Worm (Caenorhabditis elegans) whole organism, L2 larva: Measurements from ENCODE around the gene srz-71.
"Not testable (repeated sequence)": the region's sequence is repeated elsewhere in the genome, so short reads cannot be mapped to it uniquely, and the experiment has no call there.

ENCODE experiments used
- R02D3.7 ChIP-seq: fragments of 150-350 bp; optimal IDR thresholded peaks from 2 replicates; lab custom pipeline; 2014; ENCODE audit warnings: missing biosample characterization, missing genetic modification characterization
- ZK546.5 ChIP-seq: sonication (generic microtip); optimal IDR thresholded peaks from 2 replicates; lab custom pipeline; 2017; ENCODE audit warnings: missing biosample characterization, missing genetic modification characterization
- alr-1 ChIP-seq: fragments of 150-350 bp; optimal IDR thresholded peaks from 2 replicates; lab custom pipeline; 2014; ENCODE audit warnings: missing biosample characterization, missing genetic modification characterization
- aly-2 ChIP-seq: fragments of 150-350 bp; optimal IDR thresholded peaks from 2 replicates; lab custom pipeline; 2014; ENCODE audit warnings: missing biosample characterization, missing genetic modification characterization
- ceh-16 ChIP-seq: fragments of 150-350 bp; optimal IDR thresholded peaks from 2 replicates; lab custom pipeline; 2014; ENCODE audit warnings: missing biosample characterization, missing genetic modification characterization
- ceh-82 ChIP-seq: fragments of 150-350 bp; optimal IDR thresholded peaks from 2 replicates; lab custom pipeline; 2014; ENCODE audit warnings: missing biosample characterization, missing genetic modification characterization
- crh-2 ChIP-seq: sonication (generic microtip); optimal IDR thresholded peaks from 2 replicates; lab custom pipeline; 2017; ENCODE audit warnings: missing biosample characterization, missing genetic modification characterization
- dmd-4 ChIP-seq: sonication (generic microtip); optimal IDR thresholded peaks from 2 replicates; lab custom pipeline; 2017; ENCODE audit warnings: missing biosample characterization, missing genetic modification characterization
- egl-27 ChIP-seq: sonication (generic microtip); optimal IDR thresholded peaks from 3 replicates; lab custom pipeline; 2017; ENCODE audit warnings: missing biosample characterization, missing genetic modification reagents, missing genetic modification characterization
- elt-1 ChIP-seq: fragments of 150-350 bp; optimal IDR thresholded peaks from 2 replicates; lab custom pipeline; 2014; ENCODE audit warnings: missing biosample characterization, missing genetic modification characterization
- elt-3 ChIP-seq: sonication (generic microtip); optimal IDR thresholded peaks from 2 replicates; lab custom pipeline; 2017; ENCODE audit warnings: missing biosample characterization, missing genetic modification characterization
- fos-1 ChIP-seq: fragments of 150-350 bp; optimal IDR thresholded peaks from 2 replicates; lab custom pipeline; 2014; ENCODE audit warnings: missing biosample characterization, missing genetic modification characterization
- gmeb-1 ChIP-seq: fragments of 150-350 bp; optimal IDR thresholded peaks from 2 replicates; lab custom pipeline; 2014; ENCODE audit warnings: missing biosample characterization, missing genetic modification characterization
- lin-11 ChIP-seq: fragments of 150-350 bp; sonication (generic microtip); optimal IDR thresholded peaks from 2 replicates; lab custom pipeline; 2014; ENCODE audit warnings: missing biosample characterization, missing genetic modification characterization, inconsistent platforms, mixed read lengths
- lsy-2 ChIP-seq, 2 experiments: fragments of 150-350 bp in 1 of 2; sonication (generic microtip) in 1 of 2; optimal IDR thresholded peaks; 2 replicates each; lab custom pipeline; 2014 to 2017; ENCODE audit warnings: missing biosample characterization in 2 of 2, missing genetic modification characterization in 2 of 2
- mab-5 ChIP-seq: fragments of 150-350 bp; optimal IDR thresholded peaks from 2 replicates; lab custom pipeline; 2014; ENCODE audit warnings: missing biosample characterization, missing genetic modification characterization
- mbf-1 ChIP-seq: sonication (generic microtip); optimal IDR thresholded peaks from 2 replicates; lab custom pipeline; 2017; ENCODE audit warnings: missing biosample characterization, missing genetic modification characterization
- mdl-1 ChIP-seq, 2 experiments: fragments of 150-350 bp in 1 of 2; sonication (generic microtip) in 1 of 2; optimal IDR thresholded peaks; 2 replicates each; lab custom pipeline; 2017; ENCODE audit warnings: missing biosample characterization in 2 of 2, missing genetic modification characterization in 2 of 2
- nhr-10 ChIP-seq: sonication (generic microtip); optimal IDR thresholded peaks from 2 replicates; lab custom pipeline; 2017; ENCODE audit warnings: missing biosample characterization, missing genetic modification characterization
- nhr-11 ChIP-seq: fragments of 150-350 bp; optimal IDR thresholded peaks from 2 replicates; lab custom pipeline; 2014; ENCODE audit warnings: missing biosample characterization, missing genetic modification characterization
- nhr-12 ChIP-seq: fragments of 150-350 bp; optimal IDR thresholded peaks from 2 replicates; lab custom pipeline; 2014; ENCODE audit warnings: missing biosample characterization, missing genetic modification characterization
- nhr-129 ChIP-seq: fragments of 150-350 bp; optimal IDR thresholded peaks from 2 replicates; lab custom pipeline; 2014; ENCODE audit warnings: missing biosample characterization, missing genetic modification characterization
- nhr-23 ChIP-seq: fragments of 150-350 bp; optimal IDR thresholded peaks from 2 replicates; lab custom pipeline; 2014; ENCODE audit warnings: missing biosample characterization, missing genetic modification reagents, missing genetic modification characterization
- nhr-237 ChIP-seq: fragments of 150-350 bp; optimal IDR thresholded peaks from 2 replicates; lab custom pipeline; 2014; ENCODE audit warnings: missing biosample characterization, missing genetic modification characterization
- nhr-25 ChIP-seq: fragments of 150-350 bp; sonication (generic microtip); optimal IDR thresholded peaks from 3 replicates; lab custom pipeline; 2014; ENCODE audit warnings: missing biosample characterization, missing genetic modification characterization
- nhr-6 ChIP-seq: fragments of 150-350 bp; optimal IDR thresholded peaks from 2 replicates; lab custom pipeline; 2014; ENCODE audit warnings: missing biosample characterization, missing genetic modification characterization
- nhr-77 ChIP-seq: fragments of 150-350 bp; optimal IDR thresholded peaks from 2 replicates; lab custom pipeline; 2014; ENCODE audit warnings: missing biosample characterization, missing genetic modification characterization
- sem-4 ChIP-seq: fragments of 150-350 bp; optimal IDR thresholded peaks from 2 replicates; lab custom pipeline; 2014; ENCODE audit warnings: missing biosample characterization, missing genetic modification reagents, missing genetic modification characterization
- sma-3 ChIP-seq: sonication (generic microtip); optimal IDR thresholded peaks from 2 replicates; lab custom pipeline; 2016; ENCODE audit warnings: missing genetic modification reagents, missing genetic modification characterization, missing compliant biosample characterization
- sma-9 ChIP-seq, 2 experiments: fragments of 150-350 bp in 1 of 2; sonication (generic microtip) in 1 of 2; optimal IDR thresholded peaks; 2 replicates each; lab custom pipeline; 2014 to 2016; ENCODE audit warnings: missing genetic modification characterization in 2 of 2, mild to moderate bottlenecking in 1 of 2, missing biosample characterization in 1 of 2, missing compliant biosample characterization in 1 of 2, missing genetic modification reagents in 1 of 2, moderate library complexity in 1 of 2
- snpc-4 ChIP-seq: fragments of 150-350 bp; optimal IDR thresholded peaks from 2 replicates; lab custom pipeline; 2014; ENCODE audit warnings: missing biosample characterization, missing genetic modification characterization
- unc-55 ChIP-seq: fragments of 150-350 bp; sonication (generic microtip); optimal IDR thresholded peaks from 3 replicates; lab custom pipeline; 2014; ENCODE audit warnings: missing biosample characterization, missing genetic modification reagents, missing genetic modification characterization
- unc-62 ChIP-seq: fragments of 150-350 bp; optimal IDR thresholded peaks from 2 replicates; lab custom pipeline; 2014; ENCODE audit warnings: missing biosample characterization, missing genetic modification reagents, missing genetic modification characterization
- zag-1 ChIP-seq: fragments of 150-350 bp; optimal IDR thresholded peaks from 2 replicates; lab custom pipeline; 2014; ENCODE audit warnings: missing biosample characterization, missing genetic modification characterization
- ztf-4 ChIP-seq: fragments of 150-350 bp; optimal IDR thresholded peaks from 2 replicates; lab custom pipeline; 2014; ENCODE audit warnings: missing biosample characterization, missing genetic modification characterization

Gene srz-71

DNA sequence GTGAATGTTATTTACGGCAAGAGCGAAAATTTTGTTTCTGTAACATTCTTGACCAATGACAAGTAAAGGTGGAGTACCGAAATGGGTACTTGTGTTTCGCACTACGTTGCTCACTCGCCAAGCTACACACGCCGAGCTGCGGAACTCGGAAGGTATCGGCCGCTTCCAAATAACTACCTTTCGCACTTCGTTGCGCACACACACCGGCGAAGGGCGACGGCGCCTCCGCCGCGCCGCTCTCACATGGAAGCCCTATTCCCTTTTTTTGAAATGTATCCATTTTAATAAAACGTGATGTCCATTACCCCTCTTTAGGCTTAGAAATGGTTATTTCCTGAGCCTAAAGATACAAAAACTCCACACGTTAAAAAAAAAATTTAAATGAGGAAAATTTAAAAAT is 25.8 kb upstream of the srz-71 start:
- TF ChIP-seq mdl-1 (tag; optimal IDR thresholded peaks at IDR 0.05; lab: Kevin White, UChicago) (no peak), nhr-25 (no peak), elt-1 (tag; lab: Kevin White, UChicago) (no peak), egl-27 (tag; lab: Kevin White, UChicago) (no peak), nhr-129 (tag; lab: Kevin White, UChicago) (no peak), sma-9 (GFP tag; optimal IDR thresholded peaks at IDR 0.05; lab: Kevin White, UChicago) (no peak), sma-9 (tag; optimal IDR thresholded peaks at IDR 0.05; lab: Kevin White, UChicago) (no peak), sma-3 (GFP tag; lab: Kevin White, UChicago) (no peak), lin-11 (tag; lab: Kevin White, UChicago) (no peak), elt-3 (tag; lab: Kevin White, UChicago) (no peak), aly-2 (tag; lab: Kevin White, UChicago) (no peak), sem-4 (no peak), gmeb-1 (tag; lab: Kevin White, UChicago) (no peak), nhr-237 (tag; lab: Kevin White, UChicago) (no peak), mbf-1 (no peak), nhr-11 (tag; lab: Kevin White, UChicago) (no peak), crh-2 (no peak)

ce11 chrIV:16307925-16308324 is 24.8 kb upstream of the srz-71 start, which contains the start of gene rac-2:
rac-2 (plus strand) TSS chrIV:16308225.
- not testable (repeated sequence) for TF ChIP-seq mbf-1; elt-1 (tag; lab: Kevin White, UChicago); nhr-77
- TF ChIP-seq, all 48 proteins: peak for 0; not testable (repeated sequence) for 48

DNA sequence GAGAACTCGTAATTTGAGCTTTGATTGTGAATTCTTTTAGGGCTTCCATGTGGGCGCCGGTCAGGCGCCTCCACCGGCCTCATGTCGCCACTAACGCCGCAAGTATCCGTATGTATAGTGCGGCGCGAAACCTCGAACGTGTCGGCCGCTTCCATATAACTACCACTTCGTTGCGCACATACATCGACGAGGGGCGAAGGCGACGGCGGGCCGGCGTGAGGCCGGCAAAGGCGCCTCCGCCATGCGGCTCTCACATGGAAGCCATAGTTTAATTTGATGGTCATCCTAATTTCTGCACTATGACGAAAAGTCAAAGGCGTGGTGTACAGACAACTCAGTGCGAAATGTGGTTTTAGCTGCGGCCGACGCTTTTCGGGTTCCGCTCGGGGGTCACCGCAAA is 22.6 kb upstream of the srz-71 start:
- TF ChIP-seq fos-1 (tag; lab: Kevin White, UChicago) (no peak), nhr-11 (tag; lab: Kevin White, UChicago) (no peak), snpc-4 (tag; lab: Kevin White, UChicago) (no peak), zag-1 (tag; lab: Kevin White, UChicago) (no peak), elt-3 (tag; lab: Kevin White, UChicago) (no peak), nhr-23 (tag; lab: Kevin White, UChicago) (no peak), ztf-4 (tag; lab: Kevin White, UChicago) (no peak), crh-2 (no peak), ceh-82 (tag; lab: Kevin White, UChicago) (no peak), mab-5 (tag; lab: Kevin White, UChicago) (no peak), sma-9 (GFP tag; optimal IDR thresholded peaks at IDR 0.05; lab: Kevin White, UChicago) (no peak), sma-9 (tag; optimal IDR thresholded peaks at IDR 0.05; lab: Kevin White, UChicago) (no peak), dmd-4 (no peak), egl-27 (tag; lab: Kevin White, UChicago) (no peak), aly-2 (tag; lab: Kevin White, UChicago) (no peak), unc-62 (no peak)

DNA sequence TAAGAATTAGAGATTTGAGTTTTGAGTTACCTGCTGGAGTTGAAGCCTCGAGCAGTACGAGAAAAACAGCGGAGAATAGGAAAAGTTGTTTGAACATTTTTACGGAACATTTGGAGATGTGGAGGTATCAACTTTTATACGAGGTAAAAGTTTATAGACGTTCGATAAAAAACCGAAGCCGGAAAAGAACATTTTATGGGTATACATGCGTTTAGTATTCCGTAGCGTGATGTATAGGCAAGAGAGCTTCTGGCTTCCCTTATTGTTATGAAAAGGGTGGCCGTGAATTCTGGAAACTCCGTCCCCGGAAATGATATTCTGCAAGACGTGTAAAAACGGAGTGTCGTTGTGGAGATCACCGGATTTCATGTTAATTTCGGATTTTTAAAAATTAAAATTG is 12.3 kb upstream of the srz-71 start, which contains the start of gene K03D3.5:
TSS of gene K03D3.5 (minus strand) at position 101 of the 400 bp plus-strand sequence.
- TF ChIP-seq ceh-16 (tag; lab: Kevin White, UChicago) (no peak), ZK546.5 (tag; lab: Kevin White, UChicago) (no peak), egl-27 (tag; lab: Kevin White, UChicago) (no peak), nhr-6 (no peak), crh-2 (no peak), sem-4 (no peak), nhr-237 (tag; lab: Kevin White, UChicago) (no peak), alr-1 (tag; lab: Kevin White, UChicago) (no peak), mdl-1 (tag; optimal IDR thresholded peaks at IDR 0.05; lab: Kevin White, UChicago) (no peak)

DNA sequence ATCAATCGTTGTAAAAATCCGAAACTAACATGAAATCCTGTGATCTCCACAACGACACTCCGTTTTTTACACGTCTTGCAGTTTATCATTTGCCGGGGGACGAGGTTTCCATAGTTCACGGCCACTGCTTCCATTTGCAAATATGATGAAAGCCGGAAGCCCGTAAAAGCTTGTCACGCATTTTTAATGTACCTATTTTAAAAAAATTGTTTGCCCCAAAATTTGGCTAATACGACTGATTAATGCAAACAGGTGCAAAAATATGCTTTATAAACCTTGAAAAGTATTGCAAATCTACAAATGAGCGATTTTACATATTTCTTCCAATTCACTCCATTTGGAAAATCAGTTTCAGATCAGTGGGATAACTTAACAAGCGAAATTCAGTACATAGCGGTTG is 11.8 kb upstream of the srz-71 start, which contains the start of gene srz-61:
TSS of gene srz-61 (plus strand) at position 301 of the 400 bp plus-strand sequence.
- no peak for TF ChIP-seq lsy-2 (tag; optimal IDR thresholded peaks at IDR 0.05; lab: Kevin White, UChicago)
- TF ChIP-seq, all 48 proteins: peak for 0

ce11 chrIV:16323373-16323772 is 9.3 kb upstream of the srz-71 start, which contains the start of gene srz-104:
srz-104 (plus strand) TSS chrIV:16323673.
- TF ChIP-seq nhr-25 (no peak), nhr-10 (tag; lab: Kevin White, UChicago) (no peak), elt-3 (tag; lab: Kevin White, UChicago) (no peak), nhr-12 (tag; lab: Kevin White, UChicago) (no peak), unc-55 (GFP tag; lab: Kevin White, UChicago) (no peak), egl-27 (tag; lab: Kevin White, UChicago) (no peak), R02D3.7 (no peak), mab-5 (tag; lab: Kevin White, UChicago) (no peak), fos-1 (tag; lab: Kevin White, UChicago) (no peak), mbf-1 (no peak), sma-9 (GFP tag; optimal IDR thresholded peaks at IDR 0.05; lab: Kevin White, UChicago) (no peak), sma-9 (tag; optimal IDR thresholded peaks at IDR 0.05; lab: Kevin White, UChicago) (no peak)
